Fruit fly (Drosophila melanogaster): ENCODE results near the gene ND-13B.
A peak's percentile ranks its signal among the peaks of the same experiment; 100 is the strongest.

Gene ND-13B

DNA sequence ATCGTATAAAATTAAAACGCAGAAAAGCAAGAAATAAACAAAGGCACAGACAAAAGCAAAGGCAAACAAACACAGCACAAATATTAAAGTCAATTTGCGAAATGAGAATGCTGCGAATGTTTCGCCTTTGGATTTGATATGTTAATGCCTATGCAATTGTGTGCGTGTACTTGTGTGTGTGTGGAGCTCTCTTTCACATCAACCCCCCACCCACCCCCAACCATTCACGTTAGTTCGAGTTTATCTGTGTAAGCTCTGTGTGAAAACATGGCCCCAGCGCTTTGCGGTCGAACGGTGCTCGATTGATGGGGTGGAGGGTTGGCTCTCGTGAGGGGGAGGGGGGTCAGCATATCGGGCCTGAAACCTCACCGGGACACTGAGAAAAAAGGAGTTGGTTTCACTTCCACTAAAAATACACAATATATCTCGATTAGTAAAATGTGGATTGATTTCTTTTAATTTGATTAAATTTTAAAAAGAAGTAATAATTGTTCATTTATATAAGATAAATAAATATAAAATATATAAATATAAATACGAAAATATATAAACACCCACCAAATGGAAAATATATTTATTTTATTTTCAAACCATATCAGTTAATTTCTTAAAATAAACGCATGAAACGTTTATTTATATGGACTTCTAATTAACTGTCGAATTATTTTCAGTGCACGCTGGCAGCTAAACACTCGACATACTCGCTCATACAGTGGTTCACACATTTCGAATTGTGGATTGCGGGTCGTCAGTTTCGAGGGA is 44.6 kb upstream of the ND-13B start (continued):
- peak; percentile 79 for TF ChIP-seq CG7357 (GFP tag; IDR thresholded peaks at IDR 0.05)
- TF ChIP-seq CG2678 (tag; optimal IDR thresholded peaks at IDR 0.05): peak; percentile 92
- TF ChIP-seq fd64A (GFP tag; optimal IDR thresholded peaks at IDR 0.05): no peak
- no peak for TF ChIP-seq repo (GFP tag; optimal IDR thresholded peaks at IDR 0.05)
- peak; percentile 46 for TF ChIP-seq CG15514 (GFP tag; optimal IDR thresholded peaks at IDR 0.05)
- TF ChIP-seq bsh (GFP tag; optimal IDR thresholded peaks at IDR 0.05): peak in 1 of 2 experiments; percentile 77
- TF ChIP-seq CG8478 (optimal IDR thresholded peaks at IDR 0.05): no peak
- no peak for TF ChIP-seq CG7745 (tag; optimal IDR thresholded peaks at IDR 0.05)
- peak; percentile 55 for TF ChIP-seq Six4 (GFP tag; optimal IDR thresholded peaks at IDR 0.05)
- TF ChIP-seq CG2199 (GFP tag; IDR thresholded peaks at IDR 0.05): peak; percentile 70; the same call in 2 of the 3 replicates
- TF ChIP-seq CG2875 (GFP tag; optimal IDR thresholded peaks at IDR 0.05): peak; percentile 57
- peak; percentile 44 for TF ChIP-seq CG4820 (GFP tag; optimal IDR thresholded peaks at IDR 0.05)
- no peak for TF ChIP-seq lov (optimal IDR thresholded peaks at IDR 0.05)
- TF ChIP-seq lov (GFP tag; IDR thresholded peaks at IDR 0.05): no peak
- peak; percentile 87 for TF ChIP-seq CG17829 (tag; optimal IDR thresholded peaks at IDR 0.05)
- peak; percentile 90 for TF ChIP-seq dysf (GFP tag; IDR thresholded peaks at IDR 0.05)
- peak; percentile 2 for TF ChIP-seq Ets97D (GFP tag; optimal IDR thresholded peaks at IDR 0.05)
- TF ChIP-seq Fer1 (GFP tag; optimal IDR thresholded peaks at IDR 0.05): peak; percentile 86
- TF ChIP-seq CG43689 (GFP tag; IDR thresholded peaks at IDR 0.05): peak; percentile 56; the same call in 1 of the 2 replicates
- TF ChIP-seq sr (GFP tag; IDR thresholded peaks at IDR 0.05): 0 out of 3 replicates have a peak, but pooled peaks have one; percentile 47
- peak; percentile 38 for TF ChIP-seq CG6854 (GFP tag; optimal IDR thresholded peaks at IDR 0.05)
- peak; percentile 55; the same call in 1 of the 2 replicates for TF ChIP-seq Bgb (GFP tag; IDR thresholded peaks at IDR 0.05; ENCODE audit: partially characterized antibody)
- TF ChIP-seq CG10654 (GFP tag; optimal IDR thresholded peaks at IDR 0.05): peak; percentile 56
- peak; percentile 90 for TF ChIP-seq HLH3B (GFP tag; IDR thresholded peaks at IDR 0.05)
- TF ChIP-seq CG15696 (tag; optimal IDR thresholded peaks at IDR 0.05): peak; percentile 48
- peak; percentile 79 for TF ChIP-seq ttk (GFP tag; IDR thresholded peaks at IDR 0.05)
- peak; percentile 50 for TF ChIP-seq CG30431 (GFP tag; optimal IDR thresholded peaks at IDR 0.05)
- TF ChIP-seq CG3847 (GFP tag; IDR thresholded peaks at IDR 0.05): peak; percentile 83
- 0 out of 3 replicates have a peak, but pooled peaks have one; percentile 6 for TF ChIP-seq otp (GFP tag; IDR thresholded peaks at IDR 0.05)
- TF ChIP-seq insv (GFP tag; optimal IDR thresholded peaks at IDR 0.05): peak in 1 of 2 experiments; percentile 33
- peak; percentile 82 for TF ChIP-seq CG10209 (GFP tag; optimal IDR thresholded peaks at IDR 0.05)
- no peak for TF ChIP-seq Kr (GFP tag; optimal IDR thresholded peaks at IDR 0.05)
- TF ChIP-seq CHES-1-like (GFP tag; optimal IDR thresholded peaks at IDR 0.05): no peak
- TF ChIP-seq oc (tag; optimal IDR thresholded peaks at IDR 0.05): peak; percentile 52
- TF ChIP-seq CG17385 (GFP tag; optimal IDR thresholded peaks at IDR 0.05): peak; percentile 75
- TF ChIP-seq CG11456 (GFP tag; IDR thresholded peaks at IDR 0.05): peak; percentile 77
- peak; percentile 27; the same call in 1 of the 2 replicates for TF ChIP-seq Awh (GFP tag; IDR thresholded peaks at IDR 0.05)
- peak in 1 of 3 experiments; percentile 23 for TF ChIP-seq Stat92E (GFP tag; optimal IDR thresholded peaks at IDR 0.05)
- TF ChIP-seq CG6175 (GFP tag; IDR thresholded peaks at IDR 0.05): peak; percentile 65; the same call in 2 of the 3 replicates
- peak; percentile 61 for TF ChIP-seq wor (GFP tag; IDR thresholded peaks at IDR 0.05)
- no peak for TF ChIP-seq grn (GFP tag; optimal IDR thresholded peaks at IDR 0.05)
- no peak for TF ChIP-seq tio (GFP tag; optimal IDR thresholded peaks at IDR 0.05)
- peak; percentile 81 for TF ChIP-seq CG14441 (GFP tag; IDR thresholded peaks at IDR 0.05)
- TF ChIP-seq CG12942 (GFP tag; optimal IDR thresholded peaks at IDR 0.05): peak; percentile 48
- peak; percentile 66 for TF ChIP-seq CG30020 (tag; optimal IDR thresholded peaks at IDR 0.05)
- no peak; the same call in 1 of the 2 replicates for TF ChIP-seq amos (GFP tag; IDR thresholded peaks at IDR 0.05; ENCODE audit: partially characterized antibody)
- TF ChIP-seq Hey (tag; optimal IDR thresholded peaks at IDR 0.05): no peak
- TF ChIP-seq NFAT (GFP tag; IDR thresholded peaks at IDR 0.05): peak; percentile 80
- TF ChIP-seq Ets65A (GFP tag): peak; percentile 86
